Worm (Caenorhabditis elegans) whole organism, young adult: ENCODE results near the gene B0252.5.

ENCODE experiments used
- ama-1 ChIP-seq, 3 experiments: fragments of 150-350 bp in 1 of 3; sonication (generic microtip) in 2 of 3; optimal IDR thresholded peaks; 2 replicates each; lab custom pipeline; 2014 to 2018; ENCODE audit warnings: missing biosample characterization in 2 of 3, missing genetic modification characterization in 2 of 3, missing genetic modification reagents in 2 of 3
- aptf-3 ChIP-seq: fragments of 200-800 bp; sonication (Bioruptor generic); IDR thresholded peaks from 2 replicates; pipeline ENCODE4 v1.3.6; 2022; ENCODE audit warnings: missing genetic modification characterization, missing compliant biosample characterization
- bed-2 ChIP-seq: fragments of 200-800 bp; sonication (Bioruptor generic); IDR thresholded peaks from 2 replicates; pipeline ENCODE4 v1.3.6; 2022; ENCODE audit warnings: missing genetic modification reagents, missing genetic modification characterization, missing compliant biosample characterization
- ceh-100 ChIP-seq: fragments of 200-800 bp; sonication (Bioruptor generic); IDR thresholded peaks from 2 replicates; pipeline ENCODE4 v1.3.6; 2022; ENCODE audit warnings: missing genetic modification reagents, missing genetic modification characterization, missing compliant biosample characterization
- ceh-40 ChIP-seq: fragments of 200-800 bp; sonication (Bioruptor generic); IDR thresholded peaks from 2 replicates; pipeline ENCODE4 v1.3.6; 2022; ENCODE audit warnings: missing genetic modification characterization, missing compliant biosample characterization
- dpl-1 ChIP-seq: fragments of 150-350 bp; optimal IDR thresholded peaks from 2 replicates; lab custom pipeline; 2014; ENCODE audit warnings: missing biosample characterization, missing genetic modification reagents, missing genetic modification characterization
- efl-1 ChIP-seq: fragments of 150-350 bp; optimal IDR thresholded peaks from 2 replicates; lab custom pipeline; 2014; ENCODE audit warnings: missing biosample characterization, missing genetic modification reagents, missing genetic modification characterization
- egrh-3 ChIP-seq: fragments of 200-800 bp; sonication (Bioruptor generic); IDR thresholded peaks from 2 replicates; pipeline ENCODE4 v1.3.6; 2022; ENCODE audit warnings: missing genetic modification reagents, missing genetic modification characterization, missing compliant biosample characterization
- madf-10 ChIP-seq: sonication (generic microtip); optimal IDR thresholded peaks from 2 replicates; lab custom pipeline; 2016; ENCODE audit warnings: mild to moderate bottlenecking, missing genetic modification characterization, missing compliant biosample characterization
- snpc-3.4 ChIP-seq: sonication (generic microtip); optimal IDR thresholded peaks from 2 replicates; lab custom pipeline; 2017; ENCODE audit warnings: missing genetic modification characterization, mild to moderate bottlenecking, missing compliant biosample characterization, antibody characterized with exemption, moderate library complexity, missing genotype, missing genetic modification reagents
- unc-62 ChIP-seq: fragments of 150-350 bp; optimal IDR thresholded peaks from 2 replicates; lab custom pipeline; 2014; ENCODE audit warnings: missing biosample characterization, missing genetic modification reagents, missing genetic modification characterization
- xnd-1 ChIP-seq: sonication (generic microtip); optimal IDR thresholded peaks from 2 replicates; lab custom pipeline; 2016; ENCODE audit warnings: missing genotype, missing genetic modification reagents, missing genetic modification characterization, missing compliant biosample characterization

- no peak for TF ChIP-seq efl-1 (GFP tag; lab: Kevin White, UChicago)
- TF ChIP-seq ceh-40 (GFP tag; lab: Robert Waterston, UW): no peak
- no peak for TF ChIP-seq egrh-3 (GFP tag; lab: Robert Waterston, UW)
- TF ChIP-seq xnd-1 (tag; lab: Kevin White, UChicago): no peak
- no peak for TF ChIP-seq aptf-3
- TF ChIP-seq bed-2 (GFP tag; lab: Robert Waterston, UW): no peak
- TF ChIP-seq unc-62 (GFP tag; lab: Kevin White, UChicago): no peak
- no peak for TF ChIP-seq madf-10 (tag; lab: Kevin White, UChicago)
- TF ChIP-seq ceh-100 (GFP tag; lab: Robert Waterston, UW): no peak
- no peak for TF ChIP-seq ama-1 (optimal IDR thresholded peaks at IDR 0.05; lab: Kevin White, UChicago)
- no peak for TF ChIP-seq ama-1 (GFP tag; optimal IDR thresholded peaks at IDR 0.05; lab: Kevin White, UChicago)
- TF ChIP-seq snpc-3.4 (tag; lab: Kevin White, UChicago): no peak
- no peak for TF ChIP-seq dpl-1 (GFP tag; lab: Kevin White, UChicago)
These were observed 5.1 kb upstream of the B0252.5 start for ce11 chrII:6923792-6924191.
